Worm (Caenorhabditis elegans): ENCODE data around the gene T28A8.8.

T28A8.8 gene

DNA sequence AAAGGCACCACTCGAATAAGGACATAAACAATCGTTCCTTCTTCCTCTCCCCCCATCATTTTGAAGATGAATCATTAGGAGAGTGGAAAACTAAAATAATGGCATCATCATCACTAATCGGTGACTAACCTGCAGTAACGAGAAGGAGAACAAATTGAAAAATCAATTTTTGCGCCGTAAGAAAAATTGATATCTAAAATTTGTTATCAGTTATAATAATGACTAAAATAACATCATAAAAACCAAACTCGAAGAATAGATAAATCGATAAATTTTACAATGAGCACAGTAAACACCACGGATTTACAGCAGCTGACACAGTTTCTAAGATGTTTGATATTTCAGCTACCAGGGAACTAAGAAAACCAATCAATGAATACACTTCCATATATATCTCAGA, 23.6 kb downstream of the T28A8.8 start (continued):
- TF ChIP-seq hif-1 (tag; optimal IDR thresholded peaks at IDR 0.05) = no peak
- no peak for TF ChIP-seq lin-15B (tag; optimal IDR thresholded peaks at IDR 0.05)
- TF ChIP-seq egl-43 (GFP tag; IDR thresholded peaks at IDR 0.05) = no peak
- no peak for TF ChIP-seq lsy-2 (tag; optimal IDR thresholded peaks at IDR 0.05)
- no peak for TF ChIP-seq lim-7 (GFP tag; IDR thresholded peaks at IDR 0.05)
- peak; percentile 46 for TF ChIP-seq aha-1 (tag)
- TF ChIP-seq mxl-3 (GFP tag; optimal IDR thresholded peaks at IDR 0.05) = no peak
- no peak for TF ChIP-seq dmd-9 (GFP tag; IDR thresholded peaks at IDR 0.05)
- no peak for TF ChIP-seq R02D3.7 (tag; optimal IDR thresholded peaks at IDR 0.05)
- no peak for TF ChIP-seq F44E2.7 (GFP tag; IDR thresholded peaks at IDR 0.05)
- no peak for TF ChIP-seq daf-12 (tag; optimal IDR thresholded peaks at IDR 0.05)
- TF ChIP-seq zag-1 (tag; optimal IDR thresholded peaks at IDR 0.05) = no peak
- TF ChIP-seq zip-11 (GFP tag; IDR thresholded peaks at IDR 0.05) = no peak
- TF ChIP-seq nhr-10 (tag; optimal IDR thresholded peaks at IDR 0.05) = no peak
- TF ChIP-seq mes-2 (tag; optimal IDR thresholded peaks at IDR 0.05; ENCODE audit: poor library complexity, severe bottlenecking) = peak; percentile 50
- no peak for TF ChIP-seq lin-29 (GFP tag; IDR thresholded peaks at IDR 0.05)
- TF ChIP-seq mep-1 (tag; optimal IDR thresholded peaks at IDR 0.05) = no peak
- TF ChIP-seq hmg-1.1 (GFP tag; IDR thresholded peaks at IDR 0.05) = no peak
- TF ChIP-seq hlh-30 (tag; optimal IDR thresholded peaks at IDR 0.05; ENCODE audit: insufficient read depth) = no peak
- TF ChIP-seq ceh-44 (GFP tag; IDR thresholded peaks at IDR 0.05) = no peak
- TF ChIP-seq mxl-2 (GFP tag; conservative IDR thresholded peaks at IDR 0.05) = no peak
- no peak for TF ChIP-seq nhr-111 (GFP tag; optimal IDR thresholded peaks at IDR 0.05)
- TF ChIP-seq daf-8 (GFP tag; IDR thresholded peaks at IDR 0.05) = no peak
- peak; percentile 23; the same call in 1 of the 2 replicates for TF ChIP-seq dmd-6 (GFP tag; IDR thresholded peaks at IDR 0.05)
- peak; percentile 52 for TF ChIP-seq nhr-28 (tag; optimal IDR thresholded peaks at IDR 0.05)
- TF ChIP-seq lin-1 (GFP tag; IDR thresholded peaks at IDR 0.05) = no peak
- no peak for TF ChIP-seq ZK546.5 (tag; optimal IDR thresholded peaks at IDR 0.05)
- TF ChIP-seq dpl-1 (GFP tag; optimal IDR thresholded peaks at IDR 0.05) = no peak

DNA sequence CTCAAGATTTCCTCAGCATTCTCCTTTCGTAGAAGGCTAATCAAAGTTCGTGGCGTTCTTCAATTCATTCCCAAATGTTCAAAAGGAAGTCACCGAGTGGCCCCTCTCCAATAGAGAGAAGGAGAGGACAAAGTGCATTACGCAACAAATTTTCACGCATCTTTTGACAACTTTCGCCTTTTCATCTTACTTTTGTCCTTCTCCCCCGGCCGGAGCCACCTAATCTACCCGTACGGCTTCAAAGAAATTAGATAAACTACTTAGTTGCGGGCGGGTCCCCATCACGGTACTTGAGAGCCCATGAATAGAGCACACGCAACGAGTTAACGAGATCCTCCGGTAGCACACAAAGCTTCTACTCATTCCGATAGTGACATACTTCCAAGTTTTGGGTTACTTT, 24.1 kb downstream of the T28A8.8 start:
- TF ChIP-seq nhr-6 (tag; optimal IDR thresholded peaks at IDR 0.05) (no peak), ctbp-1 (GFP tag; IDR thresholded peaks at IDR 0.05) (peak; percentile 51; the same call in 1 of the 2 replicates), snpc-1.2 (GFP tag; IDR thresholded peaks at IDR 0.05) (peak; percentile 37; the same call in 1 of the 2 replicates), fkh-10 (GFP tag; optimal IDR thresholded peaks at IDR 0.05) (peak; percentile 70)

ce11 chrIII:13527424-13528097, 24.9 kb downstream of the T28A8.8 start, which contains the start of gene lron-13:
Gene lron-13 (plus strand): TSS chrIII:13527438.
- no peak for TF ChIP-seq fos-1 (tag; optimal IDR thresholded peaks at IDR 0.05)
- no peak for TF ChIP-seq ZK337.2 (GFP tag; IDR thresholded peaks at IDR 0.05)
- peak; percentile 68 for TF ChIP-seq nhr-28 (tag; optimal IDR thresholded peaks at IDR 0.05)
- peak; percentile 36 for TF ChIP-seq hlh-11 (tag; optimal IDR thresholded peaks at IDR 0.05)
- TF ChIP-seq ztf-7 (tag; optimal IDR thresholded peaks at IDR 0.05) = no peak
- no peak for TF ChIP-seq lim-7 (GFP tag; IDR thresholded peaks at IDR 0.05)
- no peak for TF ChIP-seq nhr-237 (tag; optimal IDR thresholded peaks at IDR 0.05)
- no peak for TF ChIP-seq sdz-12 (GFP tag; optimal IDR thresholded peaks at IDR 0.05)
- TF ChIP-seq ZK546.5 (tag; optimal IDR thresholded peaks at IDR 0.05) = no peak
- peak; percentile 91 for TF ChIP-seq aha-1 (tag)
- peak; percentile 31 for TF ChIP-seq mxl-3 (GFP tag; optimal IDR thresholded peaks at IDR 0.05)
- no peak for TF ChIP-seq ceh-32 (tag; optimal IDR thresholded peaks at IDR 0.05; ENCODE audit: poor library complexity)
- 0 out of 2 replicates have a peak, but pooled peaks have one; percentile 7 for TF ChIP-seq arid-1 (GFP tag; conservative IDR thresholded peaks at IDR 0.05)
- no peak for TF ChIP-seq nhr-76 (tag; optimal IDR thresholded peaks at IDR 0.05)
- peak; percentile 2 for TF ChIP-seq ama-1 (optimal IDR thresholded peaks at IDR 0.05)
- TF ChIP-seq nhr-77 (tag; optimal IDR thresholded peaks at IDR 0.05) = no peak
- no peak for TF ChIP-seq nhr-111 (GFP tag; optimal IDR thresholded peaks at IDR 0.05)
- TF ChIP-seq unc-62 (GFP tag; optimal IDR thresholded peaks at IDR 0.05 in 1 of 2) = peak in 1 of 2 experiments; percentile 92
- TF ChIP-seq unc-62 (tag; optimal IDR thresholded peaks at IDR 0.05) = no peak
- TF ChIP-seq mes-2 (tag; optimal IDR thresholded peaks at IDR 0.05; ENCODE audit: poor library complexity, severe bottlenecking) = peak; percentile 54
- TF ChIP-seq T20F7.1 (GFP tag; optimal IDR thresholded peaks at IDR 0.05) = no peak
- peak; percentile 45 for TF ChIP-seq dve-1 (tag; optimal IDR thresholded peaks at IDR 0.05; ENCODE audit: insufficient read depth)
- TF ChIP-seq dmd-6 (GFP tag; IDR thresholded peaks at IDR 0.05) = peak; percentile 37
- no peak for TF ChIP-seq dmd-9 (GFP tag; IDR thresholded peaks at IDR 0.05)
- TF ChIP-seq F49E8.2 (tag; optimal IDR thresholded peaks at IDR 0.05; ENCODE audit: borderline replicate concordance) = no peak
